Worm (Caenorhabditis elegans): ENCODE measurements around the gene kin-4.
"Not testable (repeated sequence)": the region's sequence is repeated elsewhere in the genome, so short reads cannot be mapped to it uniquely, and the experiment has no call there.

The kin-4 gene

ce11 chrIV:11398267-11398825 lies 27.2 kb upstream of the kin-4 start, which contains the start of gene dsl-6:
Gene dsl-6 (minus strand): TSS chrIV:11398317.
- not testable (repeated sequence) for TF ChIP-seq ceh-8, dpl-1, lin-35 (GFP tag; optimal IDR thresholded peaks at IDR 0.05)

- TF ChIP-seq efl-1 (optimal IDR thresholded peaks at IDR 0.05): not testable (repeated sequence)
- peak in 1 of 2 experiments; percentile 24 for TF ChIP-seq efl-1 (GFP tag; optimal IDR thresholded peaks at IDR 0.05 in 1 of 2)
These were observed 25.4 kb upstream of the kin-4 start for ce11 chrIV:11400098-11400497.

- no peak for TF ChIP-seq mab-9 (GFP tag; IDR thresholded peaks at IDR 0.05)
These were observed 24.1 kb upstream of the kin-4 start for ce11 chrIV:11401482-11401881.

- no peak for TF ChIP-seq nhr-12 (tag; optimal IDR thresholded peaks at IDR 0.05)
- TF ChIP-seq mab-9 (GFP tag; IDR thresholded peaks at IDR 0.05): no peak
- no peak for TF ChIP-seq pax-3 (tag; optimal IDR thresholded peaks at IDR 0.05)
- TF ChIP-seq ets-5 (GFP tag; IDR thresholded peaks at IDR 0.05): no peak
- TF ChIP-seq egl-27 (tag; optimal IDR thresholded peaks at IDR 0.05): no peak
- TF ChIP-seq blmp-1 (tag; optimal IDR thresholded peaks at IDR 0.05): no peak
- no peak for TF ChIP-seq C34B4.2 (tag; optimal IDR thresholded peaks at IDR 0.05)
- no peak for TF ChIP-seq sptf-1 (tag; optimal IDR thresholded peaks at IDR 0.05)
- no peak for TF ChIP-seq C16A3.4 (tag; optimal IDR thresholded peaks at IDR 0.05)
- no peak for TF ChIP-seq ceh-63 (GFP tag; optimal IDR thresholded peaks at IDR 0.05)
- no peak for TF ChIP-seq lin-13 (GFP tag; optimal IDR thresholded peaks at IDR 0.05)
- no peak for TF ChIP-seq hlh-4 (tag; optimal IDR thresholded peaks at IDR 0.05)
These were observed 22.1 kb upstream of the kin-4 start, which contains the start of the genes memi-3 and cyp-31A2 for ce11 chrIV:11403288-11403991. Gene memi-3 (minus strand): TSS chrIV:11403338. Gene cyp-31A2 (plus strand): TSS chrIV:11403961.

- not testable (repeated sequence) for TF ChIP-seq efl-1 (optimal IDR thresholded peaks at IDR 0.05)
- TF ChIP-seq efl-1 (GFP tag; optimal IDR thresholded peaks at IDR 0.05 in 1 of 2): peak in 1 of 2 experiments; percentile 21
These were observed 19.4 kb upstream of the kin-4 start for ce11 chrIV:11406127-11406526.

- TF ChIP-seq ztf-11 (tag; optimal IDR thresholded peaks at IDR 0.05) (peak in 1 of 2 experiments; percentile 46), nhr-19 (GFP tag; conservative IDR thresholded peaks at IDR 0.05) (0 out of 2 replicates have a peak, but pooled peaks have one; percentile 18), nhr-85 (tag) (peak; percentile 14)
These were observed 18.5 kb upstream of the kin-4 start, which contains the start of the genes his-63 and his-64 for ce11 chrIV:11406744-11407690. Gene his-63 (minus strand): TSS chrIV:11406861. Gene his-64 (plus strand): TSS chrIV:11407116.

ce11 chrIV:11410084-11410483 lies 15.5 kb upstream of the kin-4 start, which contains the start of gene gfat-2:
Gene gfat-2 (plus strand): TSS chrIV:11410228.
- no peak for TF ChIP-seq fkh-8 (tag; optimal IDR thresholded peaks at IDR 0.05)
- TF ChIP-seq hlh-4 (tag; optimal IDR thresholded peaks at IDR 0.05): no peak
- no peak for TF ChIP-seq snu-23 (GFP tag; optimal IDR thresholded peaks at IDR 0.05)
- no peak for TF ChIP-seq lsy-2 (tag; optimal IDR thresholded peaks at IDR 0.05)
- no peak for TF ChIP-seq sox-4 (tag; optimal IDR thresholded peaks at IDR 0.05)
- no peak for TF ChIP-seq unc-62 (GFP tag; optimal IDR thresholded peaks at IDR 0.05)
- no peak for TF ChIP-seq C34B4.2 (tag; optimal IDR thresholded peaks at IDR 0.05)
- no peak for TF ChIP-seq elt-3 (tag; optimal IDR thresholded peaks at IDR 0.05)
- TF ChIP-seq tlp-1 (tag; optimal IDR thresholded peaks at IDR 0.05): no peak
- no peak for TF ChIP-seq swsn-7 (tag; optimal IDR thresholded peaks at IDR 0.05)
- TF ChIP-seq nhr-20 (tag; optimal IDR thresholded peaks at IDR 0.05): no peak
- TF ChIP-seq aha-1 (tag; optimal IDR thresholded peaks at IDR 0.05): no peak
- TF ChIP-seq nhr-19 (GFP tag; conservative IDR thresholded peaks at IDR 0.05): no peak
- no peak for TF ChIP-seq unc-130 (tag; optimal IDR thresholded peaks at IDR 0.05)
- TF ChIP-seq tbx-2 (tag; optimal IDR thresholded peaks at IDR 0.05): no peak
- TF ChIP-seq vab-15 (tag; optimal IDR thresholded peaks at IDR 0.05): no peak
- TF ChIP-seq nhr-77 (tag; optimal IDR thresholded peaks at IDR 0.05): no peak
- TF ChIP-seq blmp-1 (tag; optimal IDR thresholded peaks at IDR 0.05): no peak
